Worm (Caenorhabditis elegans): ENCODE data around the gene H35N09.2.
"Not testable (repeated sequence)": the region's sequence is repeated elsewhere in the genome, so short reads cannot be mapped to it uniquely, and the experiment has no call there.

ce11 chrX:8610606-8611005, 5.7 kb upstream of the H35N09.2 start, which contains the start of gene K01A12.4:
- TF ChIP-seq dao-5, W03F9.2, him-1 (tag; optimal IDR thresholded peaks at IDR 0.05): not testable (repeated sequence)

Data from whole organism, L4/young adult.